Worm (Caenorhabditis elegans): ENCODE data around the gene srh-25.

ce11 chrV:12429039-12429438 lies 4.6 kb downstream of the srh-25 start, which contains the start of gene C54D10.5:
- TF ChIP-seq ama-1 (optimal IDR thresholded peaks at IDR 0.05): no peak
- TF ChIP-seq flt-1 (GFP tag; IDR thresholded peaks at IDR 0.05): no peak
- no peak for TF ChIP-seq tbx-37 (GFP tag; conservative IDR thresholded peaks at IDR 0.05)
- TF ChIP-seq ets-7 (tag; optimal IDR thresholded peaks at IDR 0.05): no peak
- no peak for TF ChIP-seq scrt-1 (GFP tag; IDR thresholded peaks at IDR 0.05)
- no peak for TF ChIP-seq pes-1 (GFP tag; IDR thresholded peaks at IDR 0.05)
- TF ChIP-seq B0310.2 (tag; optimal IDR thresholded peaks at IDR 0.05): no peak
